Fruit fly (Drosophila melanogaster) whole organism, embryonic: Measurements from ENCODE around the gene CG13377.
A peak's percentile ranks its signal among the peaks of the same experiment; 100 is the strongest.

ENCODE experiments used
- CG10267 ChIP-seq: fragments of 200-800 bp; sonication (Bioruptor generic); optimal IDR thresholded peaks from 2 replicates; lab custom pipeline; 2018; ENCODE audit warnings: missing biosample characterization, mild to moderate bottlenecking, missing genetic modification characterization, moderate library complexity
- CG10959 ChIP-seq: fragments of 200-800 bp; sonication (Bioruptor generic); IDR thresholded peaks from 2 replicates; pipeline ENCODE4 v1.3.6; 2022; ENCODE audit warnings: missing biosample characterization, missing genetic modification characterization
- CG12391 ChIP-seq: fragments of 200-800 bp; sonication (Bioruptor generic); optimal IDR thresholded peaks from 3 replicates; lab custom pipeline; 2018; ENCODE audit warnings: missing biosample characterization, mild to moderate bottlenecking, missing genetic modification characterization, moderate library complexity
- CG12769 ChIP-seq: fragments of 200-800 bp; sonication (Bioruptor generic); optimal IDR thresholded peaks from 2 replicates; lab custom pipeline; 2019; ENCODE audit warnings: missing biosample characterization, mild to moderate bottlenecking, missing genetic modification characterization, moderate library complexity
- CG13123 ChIP-seq: fragments of 200-800 bp; sonication (Bioruptor generic); optimal IDR thresholded peaks from 2 replicates; lab custom pipeline; 2016; ENCODE audit warnings: missing biosample characterization, missing genetic modification characterization
- CG13775 ChIP-seq: fragments of 200-800 bp; sonication (Bioruptor generic); optimal IDR thresholded peaks from 3 replicates; lab custom pipeline; 2017; ENCODE audit warnings: missing biosample characterization, mild to moderate bottlenecking, missing genetic modification characterization
- CG13894 ChIP-seq: fragments of 200-800 bp; sonication (Bioruptor generic); optimal IDR thresholded peaks from 3 replicates; lab custom pipeline; 2018; ENCODE audit warnings: missing biosample characterization, mild to moderate bottlenecking, missing genetic modification characterization, moderate library complexity
- CG15073 ChIP-seq: fragments of 200-800 bp; sonication (Bioruptor generic); optimal IDR thresholded peaks from 2 replicates; lab custom pipeline; 2016; ENCODE audit warnings: missing biosample characterization, missing genetic modification characterization
- CG17328 ChIP-seq: fragments of 200-800 bp; sonication (Bioruptor generic); IDR thresholded peaks from 2 replicates; pipeline ENCODE4 v1.3.6; 2022; ENCODE audit warnings: missing biosample characterization, missing genetic modification characterization
- CG17568 ChIP-seq: fragments of 200-800 bp; sonication (Bioruptor generic); optimal IDR thresholded peaks from 2 replicates; lab custom pipeline; 2018; ENCODE audit warnings: missing biosample characterization, mild to moderate bottlenecking, missing genetic modification characterization, moderate library complexity
- CG18011 ChIP-seq: fragments of 200-800 bp; sonication (Bioruptor generic); optimal IDR thresholded peaks from 2 replicates; lab custom pipeline; 2017; ENCODE audit warnings: missing biosample characterization, missing genetic modification characterization, mild to moderate bottlenecking, moderate library complexity, missing genotype
- CG18262 ChIP-seq: fragments of 200-800 bp; optimal IDR thresholded peaks from 3 replicates; lab custom pipeline; 2019; ENCODE audit warnings: missing biosample characterization, mild to moderate bottlenecking, missing genetic modification characterization, moderate library complexity
- CG30403 ChIP-seq: fragments of 200-800 bp; sonication (Bioruptor generic); optimal IDR thresholded peaks from 3 replicates; lab custom pipeline; 2016; ENCODE audit warnings: missing biosample characterization, missing genetic modification characterization
- CG3065 ChIP-seq: fragments of 200-800 bp; sonication (Bioruptor generic); optimal IDR thresholded peaks from 2 replicates; lab custom pipeline; 2016; ENCODE audit warnings: missing biosample characterization, missing genetic modification characterization
- CG31224 ChIP-seq: fragments of 200-800 bp; sonication (Bioruptor generic); IDR thresholded peaks from 2 replicates; pipeline ENCODE4 v1.3.6; 2022; ENCODE audit warnings: missing biosample characterization, missing genetic modification characterization
- CG32772 ChIP-seq: fragments of 200-800 bp; sonication (Bioruptor generic); IDR thresholded peaks from 2 replicates; pipeline ENCODE4 v1.3.6; 2022; ENCODE audit warnings: missing biosample characterization, missing genetic modification characterization
- CG3838 ChIP-seq: fragments of 200-800 bp; sonication (Bioruptor generic); optimal IDR thresholded peaks from 3 replicates; lab custom pipeline; 2016; ENCODE audit warnings: missing biosample characterization, missing genetic modification characterization
- CG4282 ChIP-seq: fragments of 200-800 bp; sonication (Bioruptor generic); optimal IDR thresholded peaks from 2 replicates; lab custom pipeline; 2016; ENCODE audit warnings: missing biosample characterization, missing genetic modification characterization
- CG6689 ChIP-seq: fragments of 200-800 bp; sonication (Bioruptor generic); IDR thresholded peaks from 2 replicates; pipeline ENCODE4 v1.3.6; 2022; ENCODE audit warnings: missing biosample characterization, missing genetic modification characterization
- CG7372 ChIP-seq: fragments of 200-800 bp; sonication (Bioruptor generic); IDR thresholded peaks from 2 replicates; pipeline ENCODE4 v1.3.6; 2022; ENCODE audit warnings: missing biosample characterization, missing genetic modification characterization
- CG7839 ChIP-seq: fragments of 200-800 bp; sonication (Bioruptor generic); optimal IDR thresholded peaks from 3 replicates; lab custom pipeline; 2018; ENCODE audit warnings: missing biosample characterization, mild to moderate bottlenecking, missing genetic modification characterization, moderate library complexity
- CG8359 ChIP-seq: fragments of 200-800 bp; sonication (Bioruptor generic); optimal IDR thresholded peaks from 2 replicates; lab custom pipeline; 2017; ENCODE audit warnings: missing biosample characterization, mild to moderate bottlenecking, missing genetic modification characterization, borderline replicate concordance
- CG8924 ChIP-seq: fragments of 200-800 bp; optimal IDR thresholded peaks from 3 replicates; lab custom pipeline; 2019; ENCODE audit warnings: missing biosample characterization, mild to moderate bottlenecking, missing genetic modification characterization, moderate library complexity
- Deaf1 ChIP-seq: fragments of 200-800 bp; optimal IDR thresholded peaks from 3 replicates; lab custom pipeline; 2019; ENCODE audit warnings: missing biosample characterization, mild to moderate bottlenecking, missing genetic modification characterization, moderate library complexity
- Drgx ChIP-seq: fragments of 200-800 bp; sonication (Bioruptor generic); IDR thresholded peaks from 2 replicates; pipeline ENCODE4 v1.3.6; 2022; ENCODE audit warnings: missing biosample characterization, missing genetic modification characterization
- Fer1 ChIP-seq: fragments of 200-800 bp; sonication (Bioruptor generic); optimal IDR thresholded peaks from 2 replicates; lab custom pipeline; 2017; ENCODE audit warnings: missing biosample characterization, mild to moderate bottlenecking, missing genetic modification characterization
- HLHmδ ChIP-seq: fragments of 200-800 bp; sonication (Bioruptor generic); optimal IDR thresholded peaks from 2 replicates; lab custom pipeline; 2018; ENCODE audit warnings: missing biosample characterization, mild to moderate bottlenecking, missing genetic modification characterization, moderate library complexity
- Hr39 ChIP-seq: fragments of >200 bp; optimal IDR thresholded peaks from 2 replicates; lab custom pipeline; 2017
- Meics ChIP-seq: fragments of 200-800 bp; sonication (Bioruptor generic); optimal IDR thresholded peaks from 2 replicates; lab custom pipeline; 2017; ENCODE audit warnings: missing biosample characterization, mild to moderate bottlenecking, missing genetic modification characterization
- PHDP ChIP-seq: fragments of 200-800 bp; sonication (Bioruptor generic); optimal IDR thresholded peaks from 3 replicates; lab custom pipeline; 2018; ENCODE audit warnings: missing biosample characterization, mild to moderate bottlenecking, missing genetic modification characterization, moderate library complexity
- Ptx1 ChIP-seq: fragments of 200-800 bp; sonication (Bioruptor generic); IDR thresholded peaks from 2 replicates; pipeline ENCODE4 v1.3.6; 2022; ENCODE audit warnings: missing biosample characterization, missing genetic modification characterization
- Scr ChIP-seq: fragments of 200-800 bp; sonication (Bioruptor generic); IDR thresholded peaks from 2 replicates; pipeline ENCODE4 v1.3.6; 2022; ENCODE audit warnings: missing biosample characterization, missing genetic modification characterization; ENCODE audit not compliant: partially characterized antibody
- Six4 ChIP-seq: fragments of 200-800 bp; sonication (Bioruptor generic); optimal IDR thresholded peaks from 2 replicates; lab custom pipeline; 2016; ENCODE audit warnings: missing biosample characterization, missing genetic modification characterization
- Sry-δ ChIP-seq: fragments of 200-800 bp; sonication (Bioruptor generic); optimal IDR thresholded peaks from 2 replicates; lab custom pipeline; 2016; ENCODE audit warnings: missing biosample characterization, missing genetic modification characterization
- Vsx1 ChIP-seq: fragments of 200-800 bp; sonication (Bioruptor generic); optimal IDR thresholded peaks from 2 replicates; lab custom pipeline; 2017; ENCODE audit warnings: missing biosample characterization, mild to moderate bottlenecking, missing genetic modification characterization, missing genetic modification reagents
- Xbp1 ChIP-seq: fragments of 200-800 bp; sonication (Bioruptor generic); optimal IDR thresholded peaks from 3 replicates; lab custom pipeline; 2016; ENCODE audit warnings: missing biosample characterization, mild to moderate bottlenecking, missing genetic modification characterization
- dmrt99B ChIP-seq: fragments of 200-800 bp; sonication (Bioruptor generic); optimal IDR thresholded peaks from 2 replicates; lab custom pipeline; 2018; ENCODE audit warnings: missing biosample characterization, mild to moderate bottlenecking, missing genetic modification characterization, moderate library complexity
- eyg ChIP-seq: fragments of 200-800 bp; sonication (Bioruptor generic); optimal IDR thresholded peaks from 3 replicates; lab custom pipeline; 2016; ENCODE audit warnings: missing biosample characterization, missing genetic modification characterization
- grau ChIP-seq: fragments of 200-800 bp; optimal IDR thresholded peaks from 3 replicates; lab custom pipeline; 2019; ENCODE audit warnings: missing biosample characterization, mild to moderate bottlenecking, missing genetic modification characterization, moderate library complexity
- gsb-n ChIP-seq: fragments of 200-800 bp; sonication (Bioruptor generic); optimal IDR thresholded peaks from 3 replicates; lab custom pipeline; 2018; ENCODE audit warnings: missing biosample characterization, mild to moderate bottlenecking, missing genetic modification characterization
- klu ChIP-seq: fragments of 200-800 bp; sonication (Bioruptor generic); IDR thresholded peaks from 2 replicates; pipeline ENCODE4 v1.3.6; 2022; ENCODE audit warnings: missing biosample characterization, missing genetic modification characterization
- nom ChIP-seq: fragments of 200-800 bp; sonication (Bioruptor generic); optimal IDR thresholded peaks from 2 replicates; lab custom pipeline; 2017; ENCODE audit warnings: missing biosample characterization, missing genetic modification characterization, mild to moderate bottlenecking, moderate library complexity, missing genetic modification reagents
- peb ChIP-seq: fragments of 200-800 bp; sonication (Bioruptor generic); IDR thresholded peaks from 2 replicates; pipeline ENCODE4 v1.3.6; 2022; ENCODE audit warnings: missing biosample characterization, missing genetic modification characterization
- pfk ChIP-seq: fragments of 200-800 bp; sonication (Bioruptor generic); optimal IDR thresholded peaks from 2 replicates; lab custom pipeline; 2018; ENCODE audit warnings: missing biosample characterization, mild to moderate bottlenecking, missing genetic modification characterization, moderate library complexity
- seq ChIP-seq: fragments of 200-800 bp; sonication (Bioruptor generic); IDR thresholded peaks from 2 replicates; pipeline ENCODE4 v1.3.6; 2022; ENCODE audit warnings: missing biosample characterization, missing genetic modification characterization
- sima ChIP-seq: fragments of 200-800 bp; sonication (Bioruptor generic); optimal IDR thresholded peaks from 2 replicates; lab custom pipeline; 2016; ENCODE audit warnings: missing biosample characterization, missing genetic modification characterization
- slbo ChIP-seq: fragments of 200-800 bp; sonication (Bioruptor generic); IDR thresholded peaks from 2 replicates; pipeline ENCODE4 v1.3.6; 2022; ENCODE audit warnings: missing biosample characterization, missing genetic modification characterization
- sob ChIP-seq: fragments of 200-800 bp; sonication (Bioruptor generic); IDR thresholded peaks from 2 replicates; pipeline ENCODE4 v1.3.6; 2022; ENCODE audit warnings: missing biosample characterization, missing genetic modification characterization
- stc ChIP-seq: fragments of 200-800 bp; sonication (Bioruptor generic); IDR thresholded peaks from 2 replicates; pipeline ENCODE4 v1.3.6; 2022; ENCODE audit warnings: missing biosample characterization, missing genetic modification characterization
- zfh1 ChIP-seq: fragments of 200-800 bp; sonication (Bioruptor generic); IDR thresholded peaks from 3 replicates; pipeline ENCODE4 v1.3.6; 2022; ENCODE audit warnings: missing biosample characterization, missing genetic modification characterization

CG13377 gene

dm6 chrX:263728-264344 is at the start of gene CG13377 (continued):
- peak; percentile 59; the same call in 1 of the 2 replicates for TF ChIP-seq Drgx (GFP tag; lab: Robert Waterston, UW)
- no peak for TF ChIP-seq CG18011 (GFP tag; lab: Kevin White, UChicago)
- peak; percentile 16 for TF ChIP-seq CG10267 (tag; lab: Kevin White, UChicago)
- TF ChIP-seq Deaf1 (tag; lab: Kevin White, UChicago) = peak; percentile 98
- TF ChIP-seq Ptx1 = 0 out of 2 replicates have a peak, but pooled peaks have one; percentile 36
- no peak for TF ChIP-seq Sry-δ (GFP tag; lab: Kevin White, UChicago)
- no peak for TF ChIP-seq CG15073
- TF ChIP-seq HLHmδ (GFP tag; lab: Kevin White, UChicago) = no peak
- peak; percentile 1 for TF ChIP-seq CG17568
- TF ChIP-seq Hr39 (lab: Kevin White, UChicago) = no peak
- peak; percentile 57 for TF ChIP-seq slbo
- peak; percentile 40; the same call in 1 of the 2 replicates for TF ChIP-seq CG31224 (GFP tag; lab: Robert Waterston, UW)
- TF ChIP-seq CG18262 (tag; lab: Kevin White, UChicago) = peak; percentile 30
- no peak for TF ChIP-seq CG13123 (GFP tag; lab: Kevin White, UChicago)
- TF ChIP-seq Xbp1 (GFP tag; lab: Kevin White, UChicago) = peak; percentile 9
- no peak for TF ChIP-seq nom
- peak; percentile 30 for TF ChIP-seq grau (tag; lab: Kevin White, UChicago)
- peak; percentile 10 for TF ChIP-seq Fer1 (GFP tag; lab: Kevin White, UChicago)
- no peak for TF ChIP-seq Scr (GFP tag; lab: Robert Waterston, UW)
- TF ChIP-seq CG8359 = no peak
- TF ChIP-seq CG7372 (GFP tag; lab: Robert Waterston, UW) = no peak
- no peak for TF ChIP-seq CG4282 (GFP tag; lab: Kevin White, UChicago)
- TF ChIP-seq stc = 0 out of 2 replicates have a peak, but pooled peaks have one; percentile 32
- no peak for TF ChIP-seq CG3065 (GFP tag; lab: Kevin White, UChicago)
- TF ChIP-seq pfk (GFP tag; lab: Kevin White, UChicago) = no peak
- TF ChIP-seq CG7839 = peak; percentile 30
- no peak for TF ChIP-seq CG10959 (GFP tag; lab: Robert Waterston, UW)
- peak; percentile 77 for TF ChIP-seq CG12769 (tag; lab: Kevin White, UChicago)
- TF ChIP-seq sima (GFP tag; lab: Kevin White, UChicago) = peak; percentile 1
- 0 out of 2 replicates have a peak, but pooled peaks have one; percentile 24 for TF ChIP-seq sob (GFP tag; lab: Robert Waterston, UW)
- TF ChIP-seq CG3838 (GFP tag; lab: Kevin White, UChicago) = no peak
- TF ChIP-seq PHDP (tag; lab: Kevin White, UChicago) = peak; percentile 33
- TF ChIP-seq CG13775 = peak; percentile 15
- peak; percentile 31 for TF ChIP-seq CG12391 (tag; lab: Kevin White, UChicago)
- TF ChIP-seq peb = 0 out of 2 replicates have a peak, but pooled peaks have one; percentile 6
- peak; percentile 29 for TF ChIP-seq dmrt99B (tag; lab: Kevin White, UChicago)
- peak; percentile 26 for TF ChIP-seq Meics (GFP tag; lab: Kevin White, UChicago)
- TF ChIP-seq CG30403 (GFP tag; lab: Kevin White, UChicago) = peak; percentile 24
- TF ChIP-seq Six4 (GFP tag; lab: Kevin White, UChicago) = peak; percentile 7
- peak; percentile 93 for TF ChIP-seq CG13894 (tag; lab: Kevin White, UChicago)
- 0 out of 2 replicates have a peak, but pooled peaks have one; percentile 38 for TF ChIP-seq seq (GFP tag; lab: Robert Waterston, UW)
- TF ChIP-seq zfh1 (GFP tag; lab: Robert Waterston, UW) = 0 out of 3 replicates have a peak, but pooled peaks have one; percentile 17
- TF ChIP-seq CG6689 (GFP tag; lab: Robert Waterston, UW) = peak; percentile 50; the same call in 1 of the 2 replicates
- TF ChIP-seq Vsx1 (GFP tag; lab: Kevin White, UChicago) = peak; percentile 32
- TF ChIP-seq klu (GFP tag; lab: Robert Waterston, UW) = no peak
- TF ChIP-seq CG32772 = 0 out of 2 replicates have a peak, but pooled peaks have one; percentile 42
- TF ChIP-seq CG17328 (GFP tag; lab: Robert Waterston, UW) = peak; percentile 25; the same call in 1 of the 2 replicates
- TF ChIP-seq eyg (GFP tag; lab: Kevin White, UChicago) = no peak
- no peak for TF ChIP-seq gsb-n (tag; lab: Kevin White, UChicago)
- TF ChIP-seq CG8924 (tag; lab: Kevin White, UChicago) = peak; percentile 38
